Worm (Caenorhabditis elegans): Measurements from ENCODE around the gene C15H9.5.
A peak's percentile ranks its signal among the peaks of the same experiment; 100 is the strongest.

DNA sequence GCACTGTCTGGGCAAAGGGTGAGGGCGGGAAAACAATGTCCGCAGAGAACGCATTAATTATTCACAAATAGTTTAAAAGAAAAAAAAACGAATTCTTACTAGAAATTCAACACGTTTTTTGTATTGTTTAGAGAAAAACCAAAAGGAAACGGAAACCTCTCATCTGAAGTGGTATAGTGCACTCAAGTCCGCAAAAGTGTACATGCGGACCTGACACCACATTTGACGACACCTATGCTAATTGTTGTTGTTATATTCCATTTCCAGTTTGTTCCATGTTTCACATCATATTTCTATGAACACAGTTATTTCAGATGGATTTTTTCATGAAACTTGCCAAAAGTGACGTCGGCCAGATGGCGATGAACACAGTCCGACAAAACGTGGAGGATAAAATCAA is 40.4 kb upstream of the C15H9.5 start, which contains the start of gene C45B2.6:
- TF ChIP-seq nhr-28 (tag; optimal IDR thresholded peaks at IDR 0.05) = no peak
- no peak for TF ChIP-seq nhr-76 (tag; optimal IDR thresholded peaks at IDR 0.05)
- no peak for TF ChIP-seq unc-39 (tag; optimal IDR thresholded peaks at IDR 0.05)
- TF ChIP-seq snpc-4 (tag; optimal IDR thresholded peaks at IDR 0.05) = no peak
- no peak for TF ChIP-seq elt-3 (tag; optimal IDR thresholded peaks at IDR 0.05)
- peak; percentile 10 for TF ChIP-seq ces-1 (GFP tag; optimal IDR thresholded peaks at IDR 0.05)
- no peak for TF ChIP-seq lsy-2 (tag; optimal IDR thresholded peaks at IDR 0.05)
- no peak for TF ChIP-seq unc-120 (tag; optimal IDR thresholded peaks at IDR 0.05; ENCODE audit: poor library complexity, severe bottlenecking)
- no peak for TF ChIP-seq zip-8 (tag; optimal IDR thresholded peaks at IDR 0.05)
- no peak for TF ChIP-seq nhr-237 (tag; optimal IDR thresholded peaks at IDR 0.05)
- no peak for TF ChIP-seq mab-5 (tag; optimal IDR thresholded peaks at IDR 0.05)
- TF ChIP-seq unc-62 (GFP tag; optimal IDR thresholded peaks at IDR 0.05) = no peak
- no peak for TF ChIP-seq ham-2 (GFP tag; optimal IDR thresholded peaks at IDR 0.05)

Data from whole organism, mixed stage, embryonic.